Worm (Caenorhabditis elegans): ENCODE measurements around the gene Y94H6A.2.
A peak's percentile ranks its signal among the peaks of the same experiment; 100 is the strongest.
"Not testable (repeated sequence)": the region's sequence is repeated elsewhere in the genome, so short reads cannot be mapped to it uniquely, and the experiment has no call there.

The Y94H6A.2 gene

DNA sequence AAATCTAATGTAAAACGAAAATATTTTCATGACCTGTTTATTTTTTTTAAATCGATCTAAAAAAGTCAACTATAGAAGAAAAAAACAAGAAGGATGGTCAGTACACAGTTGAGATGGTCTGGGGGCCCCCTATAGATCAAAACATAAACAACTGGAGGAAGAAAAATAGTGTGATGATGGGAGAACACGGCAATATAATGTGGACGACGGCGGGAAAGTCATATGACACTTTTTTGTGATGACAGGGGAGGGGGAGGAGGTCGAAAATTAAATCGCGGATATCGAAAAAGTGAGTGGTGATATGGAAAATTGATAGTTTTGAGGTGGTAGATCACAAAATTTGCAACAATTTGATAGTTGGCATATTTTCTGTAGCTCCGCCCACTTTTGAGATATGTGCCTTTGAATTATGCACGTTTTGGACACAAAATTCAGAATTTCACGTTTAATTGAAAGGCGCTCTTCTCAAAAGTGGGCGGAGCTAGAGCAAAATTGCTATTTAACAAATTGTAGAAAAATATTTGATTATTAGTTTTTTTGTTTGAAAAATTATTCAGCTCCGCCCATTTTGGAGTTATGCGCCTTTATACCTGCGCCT lies 43.4 kb downstream of the Y94H6A.2 start:
- TF ChIP-seq flh-1 (GFP tag; optimal IDR thresholded peaks at IDR 0.05) (no peak), ztf-11 (tag; optimal IDR thresholded peaks at IDR 0.05) (no peak), nhr-2 (tag; optimal IDR thresholded peaks at IDR 0.05) (no peak)

- peak; percentile 24 for TF ChIP-seq pha-4 (tag; optimal IDR thresholded peaks at IDR 0.05)
- TF ChIP-seq nhr-237 (tag; optimal IDR thresholded peaks at IDR 0.05), result peak; percentile 69
- TF ChIP-seq sptf-1 (tag; optimal IDR thresholded peaks at IDR 0.05), result no peak
- no peak for TF ChIP-seq ceh-39 (tag; optimal IDR thresholded peaks at IDR 0.05)
- no peak for TF ChIP-seq blmp-1 (tag; optimal IDR thresholded peaks at IDR 0.05)
These were observed 44.4 kb downstream of the Y94H6A.2 start for ce11 chrIV:2774500-2774899.

- TF ChIP-seq hlh-1 (tag; optimal IDR thresholded peaks at IDR 0.05) (peak; percentile 42), unc-120 (tag; optimal IDR thresholded peaks at IDR 0.05; ENCODE audit: poor library complexity, severe bottlenecking) (peak; percentile 51), ceh-43 (GFP tag; optimal IDR thresholded peaks at IDR 0.05) (no peak), sptf-1 (tag; optimal IDR thresholded peaks at IDR 0.05) (peak; percentile 11)
These were observed 46.0 kb downstream of the Y94H6A.2 start for ce11 chrIV:2775992-2776630.

- no peak for TF ChIP-seq ceh-39 (tag; optimal IDR thresholded peaks at IDR 0.05)
These were observed 46.6 kb downstream of the Y94H6A.2 start for ce11 chrIV:2776733-2777132.

DNA sequence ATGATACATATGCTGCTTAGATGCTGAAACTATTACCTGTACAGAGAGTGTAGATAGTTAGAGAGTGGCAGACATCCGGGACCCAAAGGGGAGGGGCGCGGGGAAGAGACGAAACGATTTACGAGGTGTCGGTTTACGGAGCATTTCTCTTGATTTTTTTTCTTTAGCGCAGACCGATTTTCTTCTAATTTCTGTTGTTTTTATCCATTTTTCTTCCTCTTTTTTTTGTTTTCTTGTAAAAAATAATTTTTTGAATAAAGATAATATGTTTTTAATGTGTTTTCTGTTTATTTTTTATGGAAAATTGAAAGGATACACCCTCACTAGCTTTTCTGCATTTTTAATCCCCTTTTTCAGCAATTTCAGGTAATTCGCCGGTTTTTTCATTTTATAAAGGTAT lies 47.7 kb downstream of the Y94H6A.2 start, which contains the start of gene Y54G2A.72:
Gene Y54G2A.72 (plus strand): TSS at position 301 of the 400 bp plus-strand sequence.
- not testable (repeated sequence) for TF ChIP-seq M03D4.4 (tag; optimal IDR thresholded peaks at IDR 0.05); cnd-1 (tag; optimal IDR thresholded peaks at IDR 0.05); ham-2 (GFP tag; optimal IDR thresholded peaks at IDR 0.05)
